Worm (Caenorhabditis elegans): ENCODE results near the gene snrp-200.

ce11 chrII:12774402-12774801 is 37.7 kb upstream of the snrp-200 start, which contains the start of gene Y46G5A.14:
- TF ChIP-seq dao-5 (tag; optimal IDR thresholded peaks at IDR 0.05) (no peak), W03F9.2 (tag; optimal IDR thresholded peaks at IDR 0.05) (no peak)

Data from whole organism, L4/young adult.